Worm (Caenorhabditis elegans): Measurements from ENCODE around the gene F55C10.4.

DNA sequence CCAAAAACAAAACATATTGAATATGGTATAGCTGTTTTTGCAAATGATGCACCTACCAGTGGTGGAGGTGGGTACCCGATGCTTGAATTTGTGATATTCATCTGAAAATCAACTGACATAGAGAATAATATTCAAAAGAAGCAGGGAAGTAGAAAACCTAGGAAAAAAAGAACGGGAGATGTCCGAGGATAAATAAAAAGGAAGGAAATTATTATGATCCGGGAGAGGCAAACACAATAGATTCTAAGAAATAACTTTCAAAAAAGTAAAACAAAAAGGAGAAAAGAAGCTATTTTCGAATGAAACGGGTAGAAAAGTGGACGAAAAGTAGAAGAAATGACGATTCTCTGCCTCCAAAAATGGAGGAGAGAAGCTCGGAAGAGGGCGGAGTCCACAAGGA is 33.6 kb upstream of the F55C10.4 start, which contains the start of gene npr-25:
- TF ChIP-seq dao-5 (tag; optimal IDR thresholded peaks at IDR 0.05), result no peak
- TF ChIP-seq W03F9.2 (tag; optimal IDR thresholded peaks at IDR 0.05), result no peak
- no peak for TF ChIP-seq him-1 (tag; optimal IDR thresholded peaks at IDR 0.05)
